Fruit fly (Drosophila melanogaster) whole organism, embryonic: Measurements from ENCODE around the gene Mtp.

ENCODE experiments used
- ATbp ChIP-seq: fragments of 200-800 bp; sonication (Bioruptor generic); optimal IDR thresholded peaks from 2 replicates; lab custom pipeline; 2017; ENCODE audit warnings: missing biosample characterization, mild to moderate bottlenecking, missing genetic modification characterization, missing genetic modification reagents
- Abd-B ChIP-seq: fragments of 200-800 bp; sonication (Bioruptor generic); optimal IDR thresholded peaks from 2 replicates; lab custom pipeline; 2018; ENCODE audit warnings: missing biosample characterization, mild to moderate bottlenecking, missing genetic modification characterization, moderate library complexity
- Antp ChIP-seq: fragments of 200-800 bp; sonication (Bioruptor generic); optimal IDR thresholded peaks from 3 replicates; lab custom pipeline; 2016; ENCODE audit warnings: missing biosample characterization, missing genetic modification characterization
- CG1024 ChIP-seq: fragments of 200-800 bp; sonication (Bioruptor generic); IDR thresholded peaks from 2 replicates; pipeline ENCODE4 v1.3.6; 2022; ENCODE audit warnings: missing biosample characterization, missing genetic modification characterization
- CG10979 ChIP-seq: fragments of 200-800 bp; sonication (Bioruptor generic); optimal IDR thresholded peaks from 2 replicates; lab custom pipeline; 2018; ENCODE audit warnings: missing biosample characterization, mild to moderate bottlenecking, missing genetic modification characterization, moderate library complexity
- CG11085 ChIP-seq: fragments of 200-800 bp; sonication (Bioruptor generic); IDR thresholded peaks from 2 replicates; pipeline ENCODE4 v1.3.6; 2022; ENCODE audit warnings: missing biosample characterization, missing genetic modification characterization
- CG11695 ChIP-seq: fragments of 200-800 bp; sonication (Bioruptor generic); IDR thresholded peaks from 3 replicates; pipeline ENCODE4 v1.3.6; 2022; ENCODE audit warnings: missing biosample characterization, missing genetic modification characterization
- CG12942 ChIP-seq: fragments of 200-800 bp; sonication (Bioruptor generic); optimal IDR thresholded peaks from 3 replicates; lab custom pipeline; 2016; ENCODE audit warnings: missing biosample characterization, missing genetic modification characterization
- CG14441 ChIP-seq: fragments of 200-800 bp; sonication (Bioruptor generic); IDR thresholded peaks from 2 replicates; pipeline ENCODE4 v1.3.6; 2022; ENCODE audit warnings: missing biosample characterization, missing genetic modification characterization
- CG15514 ChIP-seq: fragments of 200-800 bp; sonication (Bioruptor generic); optimal IDR thresholded peaks from 3 replicates; lab custom pipeline; 2017; ENCODE audit warnings: missing biosample characterization, missing genetic modification characterization, mild to moderate bottlenecking, moderate library complexity, missing genetic modification reagents
- CG1602 ChIP-seq: fragments of 200-800 bp; sonication (Bioruptor generic); optimal IDR thresholded peaks from 3 replicates; lab custom pipeline; 2016; ENCODE audit warnings: missing biosample characterization, missing genetic modification characterization
- CG16779 ChIP-seq: fragments of 200-800 bp; sonication (Bioruptor generic); IDR thresholded peaks from 2 replicates; pipeline ENCODE4 v1.3.6; 2022; ENCODE audit warnings: missing biosample characterization, missing genetic modification characterization
- CG17186 ChIP-seq: fragments of 200-800 bp; sonication (Bioruptor generic); optimal IDR thresholded peaks from 3 replicates; lab custom pipeline; 2017; ENCODE audit warnings: missing biosample characterization, missing genetic modification reagents, missing genetic modification characterization
- CG17612 ChIP-seq: fragments of 200-800 bp; sonication (Bioruptor generic); IDR thresholded peaks from 2 replicates; pipeline ENCODE4 v1.3.6; 2022; ENCODE audit warnings: missing biosample characterization, missing genetic modification characterization
- CG2712 ChIP-seq: fragments of 200-800 bp; optimal IDR thresholded peaks from 3 replicates; lab custom pipeline; 2019; ENCODE audit warnings: missing biosample characterization, mild to moderate bottlenecking, missing genetic modification characterization, moderate library complexity
- CG31224 ChIP-seq: fragments of 200-800 bp; sonication (Bioruptor generic); IDR thresholded peaks from 2 replicates; pipeline ENCODE4 v1.3.6; 2022; ENCODE audit warnings: missing biosample characterization, missing genetic modification characterization
- CG4707 ChIP-seq: fragments of 200-800 bp; sonication (Bioruptor generic); optimal IDR thresholded peaks from 2 replicates; lab custom pipeline; 2018; ENCODE audit warnings: missing biosample characterization, mild to moderate bottlenecking, missing genetic modification characterization, moderate library complexity
- CG5953 ChIP-seq: fragments of 200-800 bp; sonication (Bioruptor generic); IDR thresholded peaks from 2 replicates; pipeline ENCODE4 v1.3.6; 2022; ENCODE audit warnings: missing biosample characterization, missing genetic modification characterization
- CG6254 ChIP-seq: fragments of 200-800 bp; sonication (Bioruptor generic); optimal IDR thresholded peaks from 3 replicates; lab custom pipeline; 2017; ENCODE audit warnings: mild to moderate bottlenecking, missing biosample characterization, missing genetic modification reagents, missing genetic modification characterization
- CG6765 ChIP-seq: fragments of 200-800 bp; sonication (Bioruptor generic); optimal IDR thresholded peaks from 3 replicates; lab custom pipeline; 2017; ENCODE audit warnings: missing biosample characterization, mild to moderate bottlenecking, missing genetic modification characterization
- CG7745 ChIP-seq: fragments of 200-800 bp; sonication (Bioruptor generic); optimal IDR thresholded peaks from 2 replicates; lab custom pipeline; 2018; ENCODE audit warnings: missing biosample characterization, mild to moderate bottlenecking, missing genetic modification characterization, moderate library complexity
- CG7987 ChIP-seq: fragments of 200-800 bp; sonication (Bioruptor generic); optimal IDR thresholded peaks from 2 replicates; lab custom pipeline; 2018; ENCODE audit warnings: missing biosample characterization, mild to moderate bottlenecking, missing genetic modification characterization, moderate library complexity
- CG8944 ChIP-seq: fragments of 200-800 bp; sonication (Bioruptor generic); optimal IDR thresholded peaks from 3 replicates; lab custom pipeline; 2016; ENCODE audit warnings: missing biosample characterization, missing genetic modification characterization
- CG9609 ChIP-seq: fragments of 200-800 bp; sonication (Bioruptor generic); optimal IDR thresholded peaks from 3 replicates; lab custom pipeline; 2016; ENCODE audit warnings: missing biosample characterization, missing genetic modification characterization
- CG9817 ChIP-seq: fragments of 200-800 bp; sonication (Bioruptor generic); optimal IDR thresholded peaks from 2 replicates; lab custom pipeline; 2018; ENCODE audit warnings: missing biosample characterization, mild to moderate bottlenecking, missing genetic modification characterization, moderate library complexity
- Dfd ChIP-seq, 2 experiments: fragments of >200 bp; optimal IDR thresholded peaks; 2 replicates each; lab custom pipeline; 2017; ENCODE audit warnings: missing biosample characterization in 2 of 2, missing genetic modification characterization in 2 of 2
- Jarid2 ChIP-seq: fragments of 200-800 bp; sonication (Bioruptor generic); optimal IDR thresholded peaks from 3 replicates; lab custom pipeline; 2017; ENCODE audit warnings: mild to moderate bottlenecking, missing biosample characterization, missing genetic modification reagents, missing genetic modification characterization
- MBD-R2 ChIP-seq: fragments of 200-800 bp; sonication (Bioruptor generic); IDR thresholded peaks from 2 replicates; pipeline ENCODE4 v1.3.6; 2022; ENCODE audit warnings: missing biosample characterization, missing genetic modification characterization
- Oaz ChIP-seq: fragments of 200-800 bp; sonication (Bioruptor generic); IDR thresholded peaks from 2 replicates; pipeline ENCODE4 v1.3.6; 2022; ENCODE audit warnings: missing biosample characterization, missing genetic modification characterization
- Opbp ChIP-seq: fragments of 200-800 bp; sonication (Bioruptor generic); IDR thresholded peaks from 3 replicates; pipeline ENCODE4 v1.3.6; 2022; ENCODE audit warnings: missing biosample characterization, missing genetic modification characterization; ENCODE audit not compliant: partially characterized antibody
- Poxn ChIP-seq: fragments of 200-800 bp; sonication (Bioruptor generic); IDR thresholded peaks from 2 replicates; pipeline ENCODE4 v1.3.6; 2022; ENCODE audit warnings: missing biosample characterization, missing genetic modification characterization
- Sry-β ChIP-seq: fragments of 200-800 bp; sonication (Bioruptor generic); optimal IDR thresholded peaks from 2 replicates; lab custom pipeline; 2018; ENCODE audit warnings: missing biosample characterization, mild to moderate bottlenecking, missing genetic modification characterization, moderate library complexity
- Ssrp ChIP-seq: fragments of 200-800 bp; sonication (Bioruptor generic); optimal IDR thresholded peaks from 2 replicates; lab custom pipeline; 2018; ENCODE audit warnings: missing biosample characterization, mild to moderate bottlenecking, missing genetic modification characterization, moderate library complexity
- Stat92E ChIP-seq, 3 experiments: fragments of >200 bp in 2 of 3; fragments of 200-800 bp in 1 of 3; sonication (Bioruptor generic) in 1 of 3; optimal IDR thresholded peaks; 2 replicates each; lab custom pipeline; 2017 to 2019; ENCODE audit warnings: missing biosample characterization in 3 of 3, missing genetic modification characterization in 3 of 3, mild to moderate bottlenecking in 1 of 3, moderate library complexity in 1 of 3
- Usf ChIP-seq: fragments of 200-800 bp; sonication (Bioruptor generic); optimal IDR thresholded peaks from 2 replicates; lab custom pipeline; 2017; ENCODE audit warnings: missing genotype, missing biosample characterization, missing genetic modification characterization
- ac ChIP-seq: fragments of 200-800 bp; sonication (Bioruptor generic); optimal IDR thresholded peaks from 3 replicates; lab custom pipeline; 2017; ENCODE audit warnings: missing biosample characterization, mild to moderate bottlenecking, missing genetic modification characterization
- ato ChIP-seq: fragments of 200-800 bp; sonication (Bioruptor generic); IDR thresholded peaks from 2 replicates; pipeline ENCODE4 v1.3.6; 2022; ENCODE audit warnings: missing biosample characterization, missing genetic modification characterization; ENCODE audit not compliant: partially characterized antibody
- bigmax ChIP-seq: fragments of 200-800 bp; sonication (Bioruptor generic); optimal IDR thresholded peaks from 2 replicates; lab custom pipeline; 2018; ENCODE audit warnings: missing biosample characterization, mild to moderate bottlenecking, missing genetic modification characterization
- exex ChIP-seq: fragments of 200-800 bp; sonication (Bioruptor generic); optimal IDR thresholded peaks from 4 replicates; lab custom pipeline; 2018; ENCODE audit warnings: missing biosample characterization, mild to moderate bottlenecking, missing genetic modification characterization, moderate library complexity
- eyg ChIP-seq: fragments of 200-800 bp; sonication (Bioruptor generic); optimal IDR thresholded peaks from 3 replicates; lab custom pipeline; 2016; ENCODE audit warnings: missing biosample characterization, missing genetic modification characterization
- fd3F ChIP-seq: fragments of 200-800 bp; sonication (Bioruptor generic); optimal IDR thresholded peaks from 2 replicates; lab custom pipeline; 2018; ENCODE audit warnings: missing biosample characterization, mild to moderate bottlenecking, missing genetic modification characterization, moderate library complexity
- fd64A ChIP-seq: fragments of 200-800 bp; sonication (Bioruptor generic); optimal IDR thresholded peaks from 3 replicates; lab custom pipeline; 2018; ENCODE audit warnings: missing biosample characterization, mild to moderate bottlenecking, missing genetic modification characterization
- ham ChIP-seq: fragments of 200-800 bp; sonication (Bioruptor generic); IDR thresholded peaks from 2 replicates; pipeline ENCODE4 v1.3.6; 2022; ENCODE audit warnings: missing biosample characterization, missing genetic modification characterization
- repo ChIP-seq: fragments of 200-800 bp; sonication (Bioruptor generic); optimal IDR thresholded peaks from 2 replicates; lab custom pipeline; 2016; ENCODE audit warnings: missing biosample characterization, missing genetic modification characterization
- row ChIP-seq: fragments of 200-800 bp; sonication (Bioruptor generic); IDR thresholded peaks from 3 replicates; pipeline ENCODE4 v1.3.6; 2022; ENCODE audit warnings: missing biosample characterization, missing genetic modification characterization
- slp2 ChIP-seq: fragments of 200-800 bp; sonication (Bioruptor generic); optimal IDR thresholded peaks from 2 replicates; lab custom pipeline; 2016; ENCODE audit warnings: missing biosample characterization, missing genetic modification characterization
- sqz ChIP-seq: fragments of 200-800 bp; sonication (Bioruptor generic); optimal IDR thresholded peaks from 3 replicates; lab custom pipeline; 2018; ENCODE audit warnings: missing biosample characterization, mild to moderate bottlenecking, missing genetic modification characterization
- tll ChIP-seq, 2 experiments: fragments of 200-800 bp in 1 of 2; fragments of >200 bp in 1 of 2; sonication (Bioruptor generic) in 1 of 2; optimal IDR thresholded peaks; 2 replicates each; lab custom pipeline; 2017 to 2019; ENCODE audit warnings: missing biosample characterization in 2 of 2, missing genetic modification characterization in 2 of 2, mild to moderate bottlenecking in 1 of 2, moderate library complexity in 1 of 2

Gene Mtp

DNA sequence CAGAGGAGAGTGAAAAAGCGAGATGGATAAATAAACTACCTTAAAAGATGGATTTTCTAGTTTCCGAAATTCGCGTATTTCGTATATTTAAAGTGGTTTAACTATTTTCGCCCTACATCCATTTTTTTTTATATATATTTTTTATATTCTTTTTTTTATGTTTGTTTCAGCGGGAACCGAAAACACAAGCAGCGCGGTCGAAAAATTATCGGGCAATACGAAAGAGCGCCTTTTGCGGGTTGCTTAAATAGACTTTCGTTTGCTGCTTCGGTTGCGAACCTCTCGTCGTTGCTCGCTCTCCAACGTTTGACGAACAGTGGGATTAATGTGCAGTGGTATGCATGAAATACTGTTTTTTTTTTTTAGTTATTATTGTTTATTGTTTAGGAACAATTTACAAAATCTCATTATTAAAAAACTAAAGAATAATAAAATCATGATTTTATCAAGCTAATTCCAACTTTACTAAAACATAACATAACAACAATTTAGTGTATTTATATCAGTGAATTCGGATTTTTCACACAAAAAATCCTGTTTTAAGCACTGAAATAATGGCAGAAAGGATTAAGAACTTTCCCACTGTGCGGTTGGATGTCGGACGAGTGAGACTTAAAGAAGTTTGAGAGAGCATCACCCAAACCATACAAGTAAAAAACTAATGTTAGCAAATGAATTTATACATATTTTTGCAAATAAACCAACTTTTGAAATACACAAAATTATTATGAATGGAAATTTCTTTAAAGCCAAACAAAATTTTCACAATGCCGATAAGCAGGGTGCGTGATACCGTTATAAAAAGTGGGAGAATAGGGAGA, 5.2 kb downstream of the Mtp start (continued):
- TF ChIP-seq ac (GFP tag; lab: Kevin White, UChicago) (no peak), CG7987 (peak; percentile 83), sqz (GFP tag; lab: Kevin White, UChicago) (peak; percentile 91), CG17186 (GFP tag; lab: Kevin White, UChicago) (peak; percentile 81), Jarid2 (GFP tag; lab: Kevin White, UChicago) (peak; percentile 73), slp2 (GFP tag; lab: Kevin White, UChicago) (no peak), CG6765 (GFP tag; lab: Kevin White, UChicago) (peak; percentile 92), Dfd (GFP tag; optimal IDR thresholded peaks at IDR 0.05; lab: Kevin White, UChicago) (peak in 1 of 2 experiments; percentile 22), ato (GFP tag; lab: Robert Waterston, UW) (no peak), MBD-R2 (GFP tag; lab: Robert Waterston, UW) (peak; percentile 55), exex (tag; lab: Kevin White, UChicago) (peak; percentile 79), CG17612 (peak; percentile 82), fd64A (GFP tag; lab: Kevin White, UChicago) (peak; percentile 19), Sry-β (peak; percentile 51), Opbp (GFP tag; lab: Robert Waterston, UW) (no peak), CG10979 (tag; lab: Kevin White, UChicago) (peak; percentile 90), CG4707 (GFP tag; lab: Kevin White, UChicago) (peak; percentile 94), CG12942 (GFP tag; lab: Kevin White, UChicago) (peak; percentile 7), ATbp (GFP tag; lab: Kevin White, UChicago) (peak; percentile 42), CG11085 (peak; percentile 87), bigmax (no peak), Oaz (GFP tag; lab: Robert Waterston, UW) (peak; percentile 21; the same call in 1 of the 2 replicates), row (GFP tag; lab: Robert Waterston, UW) (peak; percentile 82), CG2712 (tag; lab: Kevin White, UChicago) (peak; percentile 96), Abd-B (GFP tag; lab: Kevin White, UChicago) (peak; percentile 50), eyg (no peak), CG5953 (GFP tag; lab: Robert Waterston, UW) (no peak), CG1024 (GFP tag; lab: Robert Waterston, UW) (no peak; the same call in 1 of the 2 replicates), CG6254 (peak; percentile 81), CG15514 (peak; percentile 85), CG9609 (peak; percentile 26), Poxn (GFP tag; lab: Robert Waterston, UW) (no peak), CG31224 (GFP tag; lab: Robert Waterston, UW) (peak; percentile 89), CG11695 (GFP tag; lab: Robert Waterston, UW) (peak; percentile 91), ham (GFP tag; lab: Robert Waterston, UW) (no peak), CG14441 (GFP tag; lab: Robert Waterston, UW) (peak; percentile 89), Stat92E (GFP tag; optimal IDR thresholded peaks at IDR 0.05; lab: Kevin White, UChicago) (peak in 1 of 3 experiments; percentile 40), CG1602 (GFP tag; lab: Kevin White, UChicago) (peak; percentile 52), repo (GFP tag; lab: Kevin White, UChicago) (peak; percentile 5), CG7745 (tag; lab: Kevin White, UChicago) (no peak), CG8944 (GFP tag; lab: Kevin White, UChicago) (no peak), Antp (GFP tag; lab: Kevin White, UChicago) (peak; percentile 25), Ssrp (peak; percentile 80), fd3F (GFP tag; lab: Kevin White, UChicago) (peak; percentile 56), CG16779 (GFP tag; lab: Robert Waterston, UW) (peak; percentile 43; the same call in 1 of the 2 replicates), tll (GFP tag; optimal IDR thresholded peaks at IDR 0.05; lab: Kevin White, UChicago) (no peak), Usf (GFP tag; lab: Kevin White, UChicago) (peak; percentile 70), CG9817 (peak; percentile 55)
